Fruit fly (Drosophila melanogaster) whole organism, embryonic: ENCODE results near the gene CG31431.

Experiments used
- CG10147 ChIP-seq: fragments of 200-800 bp; sonication (Bioruptor generic); optimal IDR thresholded peaks from 2 replicates; lab custom pipeline; 2019; ENCODE audit warnings: missing biosample characterization, mild to moderate bottlenecking, missing genetic modification characterization, moderate library complexity
- CG13424 ChIP-seq: fragments of 200-800 bp; sonication (Bioruptor generic); optimal IDR thresholded peaks from 2 replicates; lab custom pipeline; 2019; ENCODE audit warnings: missing biosample characterization, mild to moderate bottlenecking, missing genetic modification characterization, moderate library complexity
- CG14014 ChIP-seq: fragments of 200-800 bp; sonication (Bioruptor generic); IDR thresholded peaks from 2 replicates; pipeline ENCODE4 v1.3.6; 2022; ENCODE audit warnings: missing biosample characterization, missing genetic modification characterization
- CG17568 ChIP-seq: fragments of 200-800 bp; sonication (Bioruptor generic); optimal IDR thresholded peaks from 2 replicates; lab custom pipeline; 2018; ENCODE audit warnings: missing biosample characterization, mild to moderate bottlenecking, missing genetic modification characterization, moderate library complexity
- CG17829 ChIP-seq: fragments of 200-800 bp; optimal IDR thresholded peaks from 2 replicates; lab custom pipeline; 2019; ENCODE audit warnings: missing biosample characterization, mild to moderate bottlenecking, missing genetic modification characterization, moderate library complexity
- CG2678 ChIP-seq: fragments of 200-800 bp; sonication (Bioruptor generic); optimal IDR thresholded peaks from 3 replicates; lab custom pipeline; 2019; ENCODE audit warnings: missing biosample characterization, mild to moderate bottlenecking, missing genetic modification characterization, moderate library complexity
- CG31224 ChIP-seq: fragments of 200-800 bp; sonication (Bioruptor generic); IDR thresholded peaks from 2 replicates; pipeline ENCODE4 v1.3.6; 2022; ENCODE audit warnings: missing biosample characterization, missing genetic modification characterization
- CG31388 ChIP-seq: fragments of 200-800 bp; sonication (Bioruptor generic); optimal IDR thresholded peaks from 2 replicates; lab custom pipeline; 2016; ENCODE audit warnings: missing biosample characterization, missing genetic modification characterization
- CG3726 ChIP-seq: fragments of 200-800 bp; sonication (Bioruptor generic); IDR thresholded peaks from 3 replicates; pipeline ENCODE4, ENCODE4 v1.3.6; 2022; ENCODE audit warnings: missing biosample characterization, missing genetic modification characterization
- CG4617 ChIP-seq: fragments of 200-800 bp; sonication (Bioruptor generic); optimal IDR thresholded peaks from 3 replicates; lab custom pipeline; 2016; ENCODE audit warnings: missing biosample characterization, missing genetic modification characterization, borderline replicate concordance
- CG8290 ChIP-seq, 3 experiments: fragments of 200-800 bp; sonication (Bioruptor generic); optimal IDR thresholded peaks; 2 replicates each; lab custom pipeline; 2016 to 2019; ENCODE audit warnings: missing biosample characterization in 3 of 3, missing genetic modification characterization in 3 of 3, mild to moderate bottlenecking in 2 of 3, moderate library complexity in 1 of 3
- CG9817 ChIP-seq: fragments of 200-800 bp; sonication (Bioruptor generic); optimal IDR thresholded peaks from 2 replicates; lab custom pipeline; 2018; ENCODE audit warnings: missing biosample characterization, mild to moderate bottlenecking, missing genetic modification characterization, moderate library complexity
- CG9876 ChIP-seq: fragments of 200-800 bp; sonication (Bioruptor generic); optimal IDR thresholded peaks from 2 replicates; lab custom pipeline; 2016; ENCODE audit warnings: missing biosample characterization, missing genetic modification characterization
- CoRest ChIP-seq: fragments of 200-800 bp; sonication (Bioruptor generic); optimal IDR thresholded peaks from 3 replicates; lab custom pipeline; 2018; ENCODE audit warnings: missing biosample characterization, mild to moderate bottlenecking, missing genetic modification characterization, moderate library complexity
- Dip2 ChIP-seq: fragments of 200-800 bp; sonication (Bioruptor generic); IDR thresholded peaks from 2 replicates; pipeline ENCODE4 v1.3.6; 2022; ENCODE audit warnings: missing biosample characterization, missing genetic modification characterization
- E2f1 ChIP-seq: fragments of 200-800 bp; sonication (Bioruptor generic); IDR thresholded peaks from 2 replicates; pipeline ENCODE4 v1.3.6; 2022; ENCODE audit warnings: missing biosample characterization, missing genetic modification characterization
- GATAe ChIP-seq: fragments of 200-800 bp; sonication (Bioruptor generic); conservative IDR thresholded peaks from 2 replicates; pipeline ENCODE4 v1.3.6; 2022; ENCODE audit warnings: missing biosample characterization, missing genetic modification characterization
- HHEX ChIP-seq: fragments of 200-800 bp; sonication (Bioruptor generic); optimal IDR thresholded peaks from 3 replicates; lab custom pipeline; 2017; ENCODE audit warnings: missing biosample characterization, mild to moderate bottlenecking, missing genetic modification characterization, missing genetic modification reagents
- MESR4 ChIP-seq: fragments of 200-800 bp; sonication (Bioruptor generic); optimal IDR thresholded peaks from 2 replicates; lab custom pipeline; 2018; ENCODE audit warnings: missing biosample characterization, mild to moderate bottlenecking, missing genetic modification characterization, moderate library complexity
- Med ChIP-seq: fragments of 200-800 bp; sonication (Bioruptor generic); peaks from one replicate; lab custom pipeline; 2016; ENCODE audit warnings: missing biosample characterization, missing genetic modification characterization, mild to moderate bottlenecking, inconsistent platforms, moderate library complexity
- Meics ChIP-seq: fragments of 200-800 bp; sonication (Bioruptor generic); optimal IDR thresholded peaks from 2 replicates; lab custom pipeline; 2017; ENCODE audit warnings: missing biosample characterization, mild to moderate bottlenecking, missing genetic modification characterization
- Mes4 ChIP-seq: fragments of 200-800 bp; sonication (Bioruptor generic); optimal IDR thresholded peaks from 2 replicates; lab custom pipeline; 2016; ENCODE audit warnings: missing biosample characterization, missing genetic modification characterization
- Nf-YB ChIP-seq: fragments of 200-800 bp; sonication (Bioruptor generic); optimal IDR thresholded peaks from 3 replicates; lab custom pipeline; 2019; ENCODE audit warnings: missing biosample characterization, mild to moderate bottlenecking, missing genetic modification characterization, moderate library complexity
- Pdp1 ChIP-seq, 2 experiments: fragments of 200-800 bp; sonication (Bioruptor generic); optimal IDR thresholded peaks; 3 replicates each; lab custom pipeline; 2016; ENCODE audit warnings: missing biosample characterization in 2 of 2, missing genetic modification characterization in 2 of 2, mild to moderate bottlenecking in 1 of 2, moderate library complexity in 1 of 2
- Poxn ChIP-seq: fragments of 200-800 bp; sonication (Bioruptor generic); IDR thresholded peaks from 2 replicates; pipeline ENCODE4 v1.3.6; 2022; ENCODE audit warnings: missing biosample characterization, missing genetic modification characterization
- abd-A ChIP-seq: fragments of 200-800 bp; sonication (Bioruptor generic); optimal IDR thresholded peaks from 3 replicates; lab custom pipeline; 2019; ENCODE audit warnings: missing biosample characterization, mild to moderate bottlenecking, missing genetic modification characterization, moderate library complexity
- br ChIP-seq: fragments of >200 bp; optimal IDR thresholded peaks from 2 replicates; lab custom pipeline; 2017
- chinmo ChIP-seq: fragments of 200-800 bp; sonication (Bioruptor generic); IDR thresholded peaks from 4 replicates; pipeline ENCODE4 v1.3.6; 2022; ENCODE audit warnings: missing biosample characterization, missing genetic modification characterization; ENCODE audit not compliant: partially characterized antibody
- dan ChIP-seq: fragments of 200-800 bp; sonication (Bioruptor generic); IDR thresholded peaks from 2 replicates; pipeline ENCODE4 v1.3.6; 2022; ENCODE audit warnings: missing biosample characterization, missing genetic modification characterization
- dmrt11E ChIP-seq: fragments of 200-800 bp; sonication (Bioruptor generic); optimal IDR thresholded peaks from 3 replicates; lab custom pipeline; 2018; ENCODE audit warnings: missing biosample characterization, mild to moderate bottlenecking, missing genetic modification characterization, moderate library complexity
- ems ChIP-seq: fragments of 200-800 bp; sonication (Bioruptor generic); optimal IDR thresholded peaks from 3 replicates; lab custom pipeline; 2016; ENCODE audit warnings: missing biosample characterization, missing genetic modification characterization
- fd64A ChIP-seq: fragments of 200-800 bp; sonication (Bioruptor generic); optimal IDR thresholded peaks from 3 replicates; lab custom pipeline; 2018; ENCODE audit warnings: missing biosample characterization, mild to moderate bottlenecking, missing genetic modification characterization
- gcm2 ChIP-seq: fragments of 200-800 bp; sonication (Bioruptor generic); optimal IDR thresholded peaks from 2 replicates; lab custom pipeline; 2016; ENCODE audit warnings: missing biosample characterization, missing genetic modification characterization
- ham ChIP-seq: fragments of 200-800 bp; sonication (Bioruptor generic); IDR thresholded peaks from 2 replicates; pipeline ENCODE4 v1.3.6; 2022; ENCODE audit warnings: missing biosample characterization, missing genetic modification characterization
- hbn ChIP-seq: fragments of 200-800 bp; sonication (Bioruptor generic); IDR thresholded peaks from 2 replicates; pipeline ENCODE4 v1.3.6; 2022; ENCODE audit warnings: missing biosample characterization, missing genetic modification characterization; ENCODE audit not compliant: partially characterized antibody
- her ChIP-seq: fragments of 200-800 bp; sonication (Bioruptor generic); optimal IDR thresholded peaks from 2 replicates; lab custom pipeline; 2016; ENCODE audit warnings: missing biosample characterization, missing genetic modification characterization
- maf-S ChIP-seq: fragments of 200-800 bp; sonication (Bioruptor generic); optimal IDR thresholded peaks from 2 replicates; lab custom pipeline; 2016; ENCODE audit warnings: missing biosample characterization, missing genetic modification characterization
- mirr ChIP-seq: fragments of 200-800 bp; sonication (Bioruptor generic); optimal IDR thresholded peaks from 3 replicates; lab custom pipeline; 2018; ENCODE audit warnings: missing biosample characterization, mild to moderate bottlenecking, missing genetic modification characterization
- pfk ChIP-seq: fragments of 200-800 bp; sonication (Bioruptor generic); optimal IDR thresholded peaks from 2 replicates; lab custom pipeline; 2018; ENCODE audit warnings: missing biosample characterization, mild to moderate bottlenecking, missing genetic modification characterization, moderate library complexity
- pita ChIP-seq: fragments of 200-800 bp; sonication (Bioruptor generic); optimal IDR thresholded peaks from 2 replicates; lab custom pipeline; 2017; ENCODE audit warnings: missing biosample characterization, mild to moderate bottlenecking, missing genetic modification characterization
- pum ChIP-seq: fragments of 200-800 bp; sonication (Bioruptor generic); optimal IDR thresholded peaks from 2 replicates; lab custom pipeline; 2016; ENCODE audit warnings: missing biosample characterization, missing genetic modification characterization
- scrt ChIP-seq: fragments of 200-800 bp; sonication (Bioruptor generic); optimal IDR thresholded peaks from 2 replicates; lab custom pipeline; 2018; ENCODE audit warnings: missing biosample characterization, mild to moderate bottlenecking, missing genetic modification characterization, moderate library complexity
- sd ChIP-seq: fragments of 200-800 bp; sonication (Bioruptor generic); optimal IDR thresholded peaks from 3 replicates; lab custom pipeline; 2018; ENCODE audit warnings: missing biosample characterization, mild to moderate bottlenecking, missing genetic modification characterization, moderate library complexity
- sima ChIP-seq: fragments of 200-800 bp; sonication (Bioruptor generic); optimal IDR thresholded peaks from 2 replicates; lab custom pipeline; 2016; ENCODE audit warnings: missing biosample characterization, missing genetic modification characterization
- sug ChIP-seq: fragments of 200-800 bp; optimal IDR thresholded peaks from 2 replicates; lab custom pipeline; 2019; ENCODE audit warnings: missing biosample characterization, mild to moderate bottlenecking, missing genetic modification characterization, moderate library complexity
- tup ChIP-seq: fragments of 200-800 bp; sonication (Bioruptor generic); optimal IDR thresholded peaks from 2 replicates; lab custom pipeline; 2016; ENCODE audit warnings: missing biosample characterization, mild to moderate bottlenecking, missing genetic modification characterization, moderate library complexity
- yki ChIP-seq: fragments of >200 bp; optimal IDR thresholded peaks from 3 replicates; lab custom pipeline; 2018
- z ChIP-seq: fragments of 200-800 bp; sonication (Bioruptor generic); IDR thresholded peaks from 3 replicates; pipeline ENCODE4 v1.3.6; 2022; ENCODE audit warnings: missing biosample characterization, missing genetic modification characterization
- zf30C ChIP-seq: fragments of 200-800 bp; sonication (Bioruptor generic); optimal IDR thresholded peaks from 3 replicates; lab custom pipeline; 2018; ENCODE audit warnings: missing biosample characterization, mild to moderate bottlenecking, missing genetic modification characterization

Gene CG31431

dm6 chr3R:21871348-21871940 is 963 bp downstream of the CG31431 start (continued):
- TF ChIP-seq maf-S (no peak), pita (no peak), CG10147 (GFP tag; lab: Kevin White, UChicago) (no peak), fd64A (GFP tag; lab: Kevin White, UChicago) (peak; percentile 67), CG31224 (no peak), CG17568 (GFP tag; lab: Kevin White, UChicago) (peak; percentile 20), Med (peak; percentile 36), ems (GFP tag; lab: Kevin White, UChicago) (no peak), MESR4 (no peak), sima (GFP tag; lab: Kevin White, UChicago) (no peak), yki (no peak), gcm2 (GFP tag; lab: Kevin White, UChicago) (no peak), CG13424 (tag; lab: Kevin White, UChicago) (no peak), scrt (GFP tag; lab: Kevin White, UChicago) (no peak), CG4617 (GFP tag; lab: Kevin White, UChicago) (no peak), Nf-YB (GFP tag; lab: Kevin White, UChicago) (no peak), dan (GFP tag; lab: Robert Waterston, UW) (no peak), sug (tag; lab: Kevin White, UChicago) (peak; percentile 42), Dip2 (no peak), CG2678 (tag; lab: Kevin White, UChicago) (no peak), Meics (GFP tag; lab: Kevin White, UChicago) (no peak), HHEX (no peak), Pdp1 (GFP tag; optimal IDR thresholded peaks at IDR 0.05; lab: Kevin White, UChicago) (peak in 1 of 2 experiments; percentile 76), dmrt11E (tag; lab: Kevin White, UChicago) (no peak), hbn (GFP tag; lab: Robert Waterston, UW) (no peak), tup (GFP tag; lab: Kevin White, UChicago) (no peak), E2f1 (GFP tag; lab: Robert Waterston, UW) (no peak), pum (GFP tag; lab: Kevin White, UChicago) (no peak), chinmo (GFP tag; lab: Robert Waterston, UW) (0 out of 4 replicates have a peak, but pooled peaks have one; percentile 31), ham (GFP tag; lab: Robert Waterston, UW) (no peak), CG9817 (tag; lab: Kevin White, UChicago) (no peak), CG3726 (GFP tag; lab: Robert Waterston, UW) (no peak), pfk (GFP tag; lab: Kevin White, UChicago) (no peak), CG31388 (GFP tag; lab: Kevin White, UChicago) (no peak), sd (tag; lab: Kevin White, UChicago) (peak; percentile 61), br (no peak), GATAe (GFP tag; lab: Robert Waterston, UW) (peak; percentile 61), her (GFP tag; lab: Kevin White, UChicago) (no peak), mirr (GFP tag; lab: Kevin White, UChicago) (no peak), CG8290 (GFP tag; optimal IDR thresholded peaks at IDR 0.05; lab: Kevin White, UChicago) (no peak), CG8290 (tag; optimal IDR thresholded peaks at IDR 0.05; lab: Kevin White, UChicago) (peak in 1 of 2 experiments; percentile 7), abd-A (tag; lab: Kevin White, UChicago) (no peak), z (GFP tag; lab: Robert Waterston, UW) (no peak), Mes4 (GFP tag; lab: Kevin White, UChicago) (no peak), CG14014 (GFP tag; lab: Robert Waterston, UW) (no peak), Poxn (GFP tag; lab: Robert Waterston, UW) (no peak), CG9876 (GFP tag; lab: Kevin White, UChicago) (no peak), zf30C (GFP tag; lab: Kevin White, UChicago) (no peak), CoRest (tag; lab: Kevin White, UChicago) (no peak), CG17829 (peak; percentile 98)
